Worm (Caenorhabditis elegans): Measurements from ENCODE around the gene C06B3.16.

C06B3.16 gene

DNA sequence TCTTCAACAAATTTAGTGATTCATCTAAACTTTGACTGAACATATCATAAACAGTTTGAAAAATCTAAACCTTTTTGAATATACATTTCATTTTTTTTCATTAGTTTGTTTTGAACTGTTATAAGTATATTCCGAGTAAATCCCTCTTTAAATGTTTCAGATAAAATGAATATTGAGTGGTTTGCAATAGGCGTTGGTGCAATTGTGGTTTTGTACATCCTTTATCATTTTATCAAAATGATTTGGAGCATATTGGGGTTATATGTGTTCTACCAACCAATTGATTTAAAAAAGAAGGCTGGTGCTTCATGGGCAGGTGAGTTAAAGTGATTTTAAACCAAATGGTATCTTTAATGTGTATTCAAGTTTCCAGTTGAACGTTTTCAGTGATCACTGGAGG is 26.9 kb upstream of the C06B3.16 start, which contains the start of gene stdh-3:
Gene stdh-3 (plus strand): TSS at position 166 of the 400 bp plus-strand sequence.
- TF ChIP-seq xbp-1 (tag; optimal IDR thresholded peaks at IDR 0.05) (no peak), mef-2 (tag; optimal IDR thresholded peaks at IDR 0.05) (no peak), mep-1 (tag; optimal IDR thresholded peaks at IDR 0.05) (no peak), nhr-90 (tag; optimal IDR thresholded peaks at IDR 0.05; ENCODE audit: poor library complexity) (no peak), nhr-11 (tag; optimal IDR thresholded peaks at IDR 0.05) (no peak), fkh-8 (tag; optimal IDR thresholded peaks at IDR 0.05) (no peak), fos-1 (tag; optimal IDR thresholded peaks at IDR 0.05) (no peak), mab-9 (GFP tag; IDR thresholded peaks at IDR 0.05) (no peak), vab-15 (tag; optimal IDR thresholded peaks at IDR 0.05) (no peak), ets-5 (GFP tag; IDR thresholded peaks at IDR 0.05) (no peak)

DNA sequence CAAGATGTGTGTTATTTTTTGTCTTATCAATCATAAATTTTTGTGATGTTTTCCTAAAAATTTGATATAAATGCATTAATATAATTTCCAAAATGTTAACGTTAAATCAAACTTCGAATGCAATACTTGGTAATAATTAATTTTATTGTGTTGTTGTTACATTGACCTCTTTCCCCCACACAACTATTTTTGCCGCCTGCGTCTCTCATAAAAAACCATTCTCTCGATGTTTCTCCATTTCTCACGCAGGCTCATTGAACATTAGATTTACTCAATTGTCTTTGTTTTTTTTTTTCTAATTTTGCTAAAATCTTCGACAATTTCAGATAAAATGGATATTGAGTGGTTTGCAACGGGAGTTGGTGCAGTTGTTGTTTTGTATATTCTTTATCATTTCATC is 25.2 kb upstream of the C06B3.16 start, which contains the start of gene stdh-1:
Gene stdh-1 (plus strand): TSS at position 327 of the 400 bp plus-strand sequence.
- TF ChIP-seq efl-3 (GFP tag; optimal IDR thresholded peaks at IDR 0.05) (no peak), pqm-1 (tag; optimal IDR thresholded peaks at IDR 0.05) (no peak), C16A3.4 (tag; optimal IDR thresholded peaks at IDR 0.05) (peak; percentile 5), nhr-71 (tag; optimal IDR thresholded peaks at IDR 0.05) (peak; percentile 32), snu-23 (GFP tag; optimal IDR thresholded peaks at IDR 0.05) (peak; percentile 25), lin-14 (GFP tag; optimal IDR thresholded peaks at IDR 0.05) (peak; percentile 69), rnt-1 (tag; optimal IDR thresholded peaks at IDR 0.05) (no peak), efl-1 (optimal IDR thresholded peaks at IDR 0.05) (peak in 1 of 2 experiments; percentile 0), efl-1 (GFP tag; optimal IDR thresholded peaks at IDR 0.05 in 1 of 2) (peak in 1 of 2 experiments; percentile 61), ces-1 (GFP tag; optimal IDR thresholded peaks at IDR 0.05) (no peak), lsy-2 (tag; optimal IDR thresholded peaks at IDR 0.05) (no peak), mep-1 (tag; optimal IDR thresholded peaks at IDR 0.05) (peak; percentile 35), xbp-1 (tag; optimal IDR thresholded peaks at IDR 0.05) (no peak), blmp-1 (tag; optimal IDR thresholded peaks at IDR 0.05) (peak; percentile 15), sup-37 (GFP tag; optimal IDR thresholded peaks at IDR 0.05) (no peak), unc-30 (tag; optimal IDR thresholded peaks at IDR 0.05) (no peak)

DNA sequence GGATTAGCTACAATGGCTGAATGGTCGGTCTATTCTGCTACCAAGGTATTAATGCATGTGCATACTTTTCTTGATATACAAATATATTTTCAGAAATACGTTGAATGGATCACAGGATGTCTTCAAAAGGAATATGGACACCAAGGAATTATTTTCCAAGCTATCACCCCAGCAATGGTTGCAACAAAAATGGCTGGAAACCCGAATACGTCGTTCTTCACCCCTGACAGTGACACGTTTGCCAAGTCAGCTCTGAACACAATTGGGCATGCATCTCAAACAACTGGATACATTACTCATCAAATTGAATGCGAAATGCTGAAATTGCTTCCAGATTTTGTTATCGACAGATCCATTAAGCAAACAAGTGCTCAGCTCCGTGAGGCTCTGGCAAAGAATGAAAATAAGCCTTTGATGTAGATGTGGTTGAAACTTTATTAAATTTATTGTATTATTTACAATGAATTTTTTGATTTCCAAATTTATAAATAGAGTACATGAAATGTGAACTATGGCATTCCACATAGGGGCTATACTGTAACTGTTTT is 23.7 kb upstream of the C06B3.16 start:
- no peak for TF ChIP-seq xbp-1 (tag; optimal IDR thresholded peaks at IDR 0.05)
- no peak for TF ChIP-seq elt-3 (tag; optimal IDR thresholded peaks at IDR 0.05)
- peak; percentile 8 for TF ChIP-seq rnt-1 (tag; optimal IDR thresholded peaks at IDR 0.05)
- no peak for TF ChIP-seq efl-1 (optimal IDR thresholded peaks at IDR 0.05)
- peak in 1 of 2 experiments; percentile 96 for TF ChIP-seq efl-1 (GFP tag; optimal IDR thresholded peaks at IDR 0.05 in 1 of 2)
- TF ChIP-seq nhr-76 (tag; optimal IDR thresholded peaks at IDR 0.05), result no peak
- no peak for TF ChIP-seq ces-1 (GFP tag; optimal IDR thresholded peaks at IDR 0.05)
- no peak for TF ChIP-seq pag-3 (tag; optimal IDR thresholded peaks at IDR 0.05; ENCODE audit: borderline replicate concordance, insufficient read depth)
- TF ChIP-seq C04F5.9 (tag; optimal IDR thresholded peaks at IDR 0.05), result no peak
- TF ChIP-seq unc-98 (GFP tag; IDR thresholded peaks at IDR 0.05), result no peak
- TF ChIP-seq lin-15B (tag; optimal IDR thresholded peaks at IDR 0.05), result no peak
- peak; percentile 23 for TF ChIP-seq hpl-2 (GFP tag; optimal IDR thresholded peaks at IDR 0.05)
- TF ChIP-seq nhr-12 (tag; optimal IDR thresholded peaks at IDR 0.05), result no peak
- no peak for TF ChIP-seq snpc-4 (tag; optimal IDR thresholded peaks at IDR 0.05)
- TF ChIP-seq ztf-4 (tag; optimal IDR thresholded peaks at IDR 0.05), result no peak
- TF ChIP-seq nhr-90 (tag; optimal IDR thresholded peaks at IDR 0.05; ENCODE audit: poor library complexity), result peak; percentile 64
- TF ChIP-seq irx-1 (tag; optimal IDR thresholded peaks at IDR 0.05), result no peak
- no peak for TF ChIP-seq mep-1 (tag; optimal IDR thresholded peaks at IDR 0.05)
- no peak for TF ChIP-seq hlh-4 (tag; optimal IDR thresholded peaks at IDR 0.05)
- TF ChIP-seq zip-4 (GFP tag; optimal IDR thresholded peaks at IDR 0.05), result no peak
- TF ChIP-seq grh-1 (GFP tag; IDR thresholded peaks at IDR 0.05), result no peak
- no peak for TF ChIP-seq pqm-1 (tag; optimal IDR thresholded peaks at IDR 0.05)
- TF ChIP-seq ceh-90 (tag; optimal IDR thresholded peaks at IDR 0.05), result no peak
- TF ChIP-seq nhr-19 (GFP tag; conservative IDR thresholded peaks at IDR 0.05), result peak; percentile 54
- peak; percentile 96 for TF ChIP-seq ama-1 (optimal IDR thresholded peaks at IDR 0.05)
- TF ChIP-seq fkh-8 (tag; optimal IDR thresholded peaks at IDR 0.05), result no peak
- no peak for TF ChIP-seq fkh-4 (tag; optimal IDR thresholded peaks at IDR 0.05; ENCODE audit: borderline replicate concordance)
- TF ChIP-seq jun-1 (tag; optimal IDR thresholded peaks at IDR 0.05), result no peak
- peak; percentile 7 for TF ChIP-seq nhr-20 (tag; optimal IDR thresholded peaks at IDR 0.05)
- TF ChIP-seq mdl-1 (tag; optimal IDR thresholded peaks at IDR 0.05), result no peak
- no peak for TF ChIP-seq isw-1 (GFP tag; IDR thresholded peaks at IDR 0.05)
- TF ChIP-seq Y116A8C.19 (tag; optimal IDR thresholded peaks at IDR 0.05; ENCODE audit: borderline replicate concordance), result no peak
- TF ChIP-seq tlp-1 (tag; optimal IDR thresholded peaks at IDR 0.05), result no peak
- TF ChIP-seq pax-3 (tag; optimal IDR thresholded peaks at IDR 0.05), result peak; percentile 82

All from whole organism, L1 larva.